Worm (Caenorhabditis elegans) whole organism, midembryonic: Measurements from ENCODE around the gene F56C3.8.

Experiments
- T22C8.4 ChIP-seq: fragments of 200-800 bp; sonication (Bioruptor generic); IDR thresholded peaks from 2 replicates; pipeline ENCODE4 v1.3.6; 2022; ENCODE audit warnings: missing genetic modification characterization, missing compliant biosample characterization
- flt-1 ChIP-seq: fragments of 200-800 bp; sonication (Bioruptor generic); IDR thresholded peaks from 2 replicates; pipeline ENCODE4 v1.3.6; 2022; ENCODE audit warnings: missing genetic modification characterization, missing compliant biosample characterization
- klf-2 ChIP-seq: fragments of 200-800 bp; sonication (Bioruptor generic); conservative IDR thresholded peaks from 2 replicates; pipeline ENCODE4 v1.3.6; 2022; ENCODE audit warnings: missing genetic modification reagents, missing genetic modification characterization, missing compliant biosample characterization
- med-1 ChIP-seq: sonication (generic microtip); optimal IDR thresholded peaks from 2 replicates; lab custom pipeline; 2017; ENCODE audit warnings: missing genetic modification characterization, mild to moderate bottlenecking, missing compliant biosample characterization, antibody characterized with exemption, missing genetic modification reagents; ENCODE audit not compliant: insufficient read depth
- ref-1 ChIP-seq: fragments of 200-800 bp; sonication (Bioruptor generic); conservative IDR thresholded peaks from 2 replicates; pipeline ENCODE4 v1.3.6; 2022; ENCODE audit warnings: missing genetic modification reagents, missing genetic modification characterization, missing compliant biosample characterization
- tab-1 ChIP-seq: fragments of 200-800 bp; sonication (Bioruptor generic); IDR thresholded peaks from 2 replicates; pipeline ENCODE4 v1.3.6; 2022; ENCODE audit warnings: missing genetic modification characterization, missing compliant biosample characterization

- TF ChIP-seq T22C8.4 (GFP tag; lab: Robert Waterston, UW) (no peak), ref-1 (GFP tag; lab: Robert Waterston, UW) (no peak), flt-1 (GFP tag; lab: Robert Waterston, UW) (no peak), tab-1 (no peak), klf-2 (GFP tag; lab: Robert Waterston, UW) (no peak), med-1 (GFP tag; lab: Kevin White, UChicago) (no peak)
Measured at ce11 chrX:1381565-1381964, 2.9 kb downstream of the F56C3.8 start, which contains the start of gene F56C3.10.
